Worm (Caenorhabditis elegans) whole organism, mixed stage, embryonic: Measurements from ENCODE around the gene srx-112.

ENCODE experiments used
- lin-13 ChIP-seq: fragments of 150-350 bp; optimal IDR thresholded peaks from 2 replicates; lab custom pipeline; 2014; ENCODE audit warnings: missing biosample characterization, missing genetic modification characterization
- nhr-237 ChIP-seq: fragments of 150-350 bp; optimal IDR thresholded peaks from 2 replicates; lab custom pipeline; 2014; ENCODE audit warnings: missing biosample characterization, missing genetic modification characterization
- sptf-1 ChIP-seq: sonication (generic microtip); optimal IDR thresholded peaks from 2 replicates; lab custom pipeline; 2017; ENCODE audit warnings: mild to moderate bottlenecking, missing genetic modification characterization, moderate library complexity, missing compliant biosample characterization
- tbx-8 ChIP-seq: fragments of 200-800 bp; sonication (Bioruptor generic); optimal IDR thresholded peaks from 2 replicates; lab custom pipeline; 2018; ENCODE audit warnings: mild to moderate bottlenecking, missing genetic modification characterization, moderate library complexity, missing compliant biosample characterization

- TF ChIP-seq nhr-237 (tag; lab: Kevin White, UChicago) (no peak), lin-13 (tag; lab: Kevin White, UChicago) (no peak), tbx-8 (GFP tag; lab: Kevin White, UChicago) (no peak), sptf-1 (tag; lab: Kevin White, UChicago) (no peak)
Measured at ce11 chrII:3810550-3810949, 46.2 kb upstream of the srx-112 start.
